Worm (Caenorhabditis elegans) whole organism, young adult: ENCODE results near the gene F07H5.7.
A peak's percentile ranks its signal among the peaks of the same experiment; 100 is the strongest.

Source experiments
- B0035.1 ChIP-seq: sonication (generic microtip); optimal IDR thresholded peaks from 2 replicates; lab custom pipeline; 2016; ENCODE audit warnings: missing genetic modification characterization, mild to moderate bottlenecking, missing compliant biosample characterization, missing genotype, missing genetic modification reagents
- D2030.7 ChIP-seq: fragments of 200-800 bp; sonication (Bioruptor generic); IDR thresholded peaks from 2 replicates; pipeline ENCODE4 v1.3.6; 2022; ENCODE audit warnings: missing genetic modification reagents, missing genetic modification characterization, missing compliant biosample characterization
- F33H1.4 ChIP-seq: fragments of 200-800 bp; sonication (Bioruptor generic); IDR thresholded peaks from 2 replicates; pipeline ENCODE4 v1.3.6; 2022; ENCODE audit warnings: missing genetic modification reagents, missing genetic modification characterization, missing compliant biosample characterization
- F39B2.1 ChIP-seq: fragments of 200-800 bp; sonication (Bioruptor generic); IDR thresholded peaks from 2 replicates; pipeline ENCODE4 v1.3.6; 2022; ENCODE audit warnings: missing genetic modification reagents, missing genetic modification characterization, missing compliant biosample characterization
- F57A8.1 ChIP-seq: fragments of 200-800 bp; sonication (Bioruptor generic); optimal IDR thresholded peaks from 2 replicates; lab custom pipeline; 2018; ENCODE audit warnings: mild to moderate bottlenecking, missing genetic modification characterization, moderate library complexity, missing compliant biosample characterization
- F57C9.4 ChIP-seq: sonication (generic microtip); optimal IDR thresholded peaks from 2 replicates; lab custom pipeline; 2017; ENCODE audit warnings: mild to moderate bottlenecking, missing genetic modification characterization, missing compliant biosample characterization
- K11D2.4 ChIP-seq: fragments of 200-800 bp; sonication (Bioruptor generic); IDR thresholded peaks from 2 replicates; pipeline ENCODE4 v1.3.6; 2022; ENCODE audit warnings: missing genetic modification reagents, missing genetic modification characterization, missing compliant biosample characterization
- K12H6.12 ChIP-seq: fragments of 200-800 bp; sonication (Bioruptor generic); optimal IDR thresholded peaks from 2 replicates; lab custom pipeline; 2018; ENCODE audit warnings: mild to moderate bottlenecking, missing genetic modification characterization, missing compliant biosample characterization
- Y79H2A.3 ChIP-seq: fragments of 200-800 bp; sonication (Bioruptor generic); conservative IDR thresholded peaks from 2 replicates; pipeline ENCODE4 v1.3.6; 2022; ENCODE audit warnings: missing genetic modification reagents, missing genetic modification characterization, missing compliant biosample characterization
- Y95B8A.8 ChIP-seq: fragments of 200-800 bp; sonication (Bioruptor generic); IDR thresholded peaks from 2 replicates; pipeline ENCODE4 v1.3.6; 2022; ENCODE audit warnings: missing genetic modification reagents, missing genetic modification characterization, missing compliant biosample characterization
- ZK185.1 ChIP-seq: sonication (generic microtip); optimal IDR thresholded peaks from 2 replicates; lab custom pipeline; 2016; ENCODE audit warnings: mild to moderate bottlenecking, missing genetic modification characterization, missing compliant biosample characterization; ENCODE audit not compliant: poor library complexity, severe bottlenecking
- akir-1 ChIP-seq: fragments of 200-800 bp; sonication (Bioruptor generic); optimal IDR thresholded peaks from 2 replicates; lab custom pipeline; 2018; ENCODE audit warnings: mild to moderate bottlenecking, missing genetic modification characterization, moderate library complexity, missing compliant biosample characterization
- aptf-2 ChIP-seq: fragments of 200-800 bp; sonication (Bioruptor generic); conservative IDR thresholded peaks from 2 replicates; pipeline ENCODE4 v1.3.6; 2022; ENCODE audit warnings: missing genetic modification reagents, missing genetic modification characterization, missing compliant biosample characterization
- athp-1 ChIP-seq: sonication (generic microtip); optimal IDR thresholded peaks from 2 replicates; lab custom pipeline; 2017; ENCODE audit warnings: mild to moderate bottlenecking, missing genetic modification characterization, missing compliant biosample characterization
- attf-3 ChIP-seq: fragments of 200-800 bp; sonication (Bioruptor generic); conservative IDR thresholded peaks from 2 replicates; pipeline ENCODE4 v1.3.6; 2022; ENCODE audit warnings: missing genetic modification reagents, missing genetic modification characterization, missing compliant biosample characterization
- bed-1 ChIP-seq: fragments of 200-800 bp; sonication (Bioruptor generic); IDR thresholded peaks from 2 replicates; pipeline ENCODE4 v1.3.6; 2022; ENCODE audit warnings: missing genetic modification reagents, missing genetic modification characterization, missing compliant biosample characterization
- bed-2 ChIP-seq: fragments of 200-800 bp; sonication (Bioruptor generic); IDR thresholded peaks from 2 replicates; pipeline ENCODE4 v1.3.6; 2022; ENCODE audit warnings: missing genetic modification reagents, missing genetic modification characterization, missing compliant biosample characterization
- cebp-1 ChIP-seq, 2 experiments: fragments of 200-800 bp in 1 of 2; sonication (Bioruptor generic) in 1 of 2; sonication (generic microtip) in 1 of 2; IDR thresholded peaks in 1 of 2; optimal IDR thresholded peaks in 1 of 2; 2 replicates each; pipeline versions ENCODE4 v1.3.6 to Lab custom; 2017 to 2022; ENCODE audit warnings: missing compliant biosample characterization in 2 of 2, missing genetic modification characterization in 2 of 2, mild to moderate bottlenecking in 1 of 2, missing genetic modification reagents in 1 of 2, moderate library complexity in 1 of 2
- cebp-2 ChIP-seq: fragments of 200-800 bp; sonication (Bioruptor generic); IDR thresholded peaks from 2 replicates; pipeline ENCODE4 v1.3.6; 2022; ENCODE audit warnings: missing genetic modification characterization, missing compliant biosample characterization
- ceh-100 ChIP-seq: fragments of 200-800 bp; sonication (Bioruptor generic); IDR thresholded peaks from 2 replicates; pipeline ENCODE4 v1.3.6; 2022; ENCODE audit warnings: missing genetic modification reagents, missing genetic modification characterization, missing compliant biosample characterization
- ceh-91 ChIP-seq: fragments of 200-800 bp; sonication (Bioruptor generic); IDR thresholded peaks from 2 replicates; pipeline ENCODE4 v1.3.6; 2022; ENCODE audit warnings: missing genetic modification reagents, missing genetic modification characterization, missing compliant biosample characterization
- chd-7 ChIP-seq: sonication (generic microtip); optimal IDR thresholded peaks from 2 replicates; lab custom pipeline; 2016; ENCODE audit warnings: mild to moderate bottlenecking, missing genetic modification characterization, moderate library complexity, missing compliant biosample characterization
- efl-1 ChIP-seq: fragments of 150-350 bp; optimal IDR thresholded peaks from 2 replicates; lab custom pipeline; 2014; ENCODE audit warnings: missing biosample characterization, missing genetic modification reagents, missing genetic modification characterization
- egrh-3 ChIP-seq: fragments of 200-800 bp; sonication (Bioruptor generic); IDR thresholded peaks from 2 replicates; pipeline ENCODE4 v1.3.6; 2022; ENCODE audit warnings: missing genetic modification reagents, missing genetic modification characterization, missing compliant biosample characterization
- fkh-3 ChIP-seq: sonication (generic microtip); optimal IDR thresholded peaks from 2 replicates; lab custom pipeline; 2016; ENCODE audit warnings: mild to moderate bottlenecking, missing genetic modification characterization, missing compliant biosample characterization
- hlh-26 ChIP-seq: fragments of 200-800 bp; sonication (Bioruptor generic); conservative IDR thresholded peaks from 2 replicates; pipeline ENCODE4 v1.3.6; 2022; ENCODE audit warnings: missing genetic modification reagents, missing genetic modification characterization, missing compliant biosample characterization
- hmg-1.2 ChIP-seq: fragments of 200-800 bp; sonication (Bioruptor generic); IDR thresholded peaks from 2 replicates; pipeline ENCODE4 v1.3.6; 2022; ENCODE audit warnings: missing genetic modification reagents, missing genetic modification characterization, missing compliant biosample characterization
- hrde-1 ChIP-seq: sonication (generic microtip); optimal IDR thresholded peaks from 2 replicates; lab custom pipeline; 2016; ENCODE audit warnings: missing genetic modification characterization, mild to moderate bottlenecking, missing compliant biosample characterization, moderate library complexity, missing genotype, missing genetic modification reagents, borderline replicate concordance
- lag-1 ChIP-seq: fragments of 200-800 bp; sonication (Bioruptor generic); IDR thresholded peaks from 2 replicates; pipeline ENCODE4 v1.3.6; 2022; ENCODE audit warnings: missing genetic modification reagents, missing genetic modification characterization, missing compliant biosample characterization
- lin-26 ChIP-seq: fragments of 200-800 bp; sonication (Bioruptor generic); IDR thresholded peaks from 2 replicates; pipeline ENCODE4 v1.3.6; 2022; ENCODE audit warnings: missing genetic modification reagents, missing genetic modification characterization, missing compliant biosample characterization
- lin-35 ChIP-seq, 3 experiments: fragments of 150-350 bp in 2 of 3; sonication (generic microtip) in 1 of 3; optimal IDR thresholded peaks; 2 replicates each; lab custom pipeline; 2014 to 2018; ENCODE audit warnings: missing biosample characterization in 3 of 3, missing genetic modification characterization in 3 of 3, missing genetic modification reagents in 3 of 3
- madf-10 ChIP-seq: sonication (generic microtip); optimal IDR thresholded peaks from 2 replicates; lab custom pipeline; 2016; ENCODE audit warnings: mild to moderate bottlenecking, missing genetic modification characterization, missing compliant biosample characterization
- mcd-1 ChIP-seq: fragments of 200-800 bp; sonication (Bioruptor generic); IDR thresholded peaks from 2 replicates; pipeline ENCODE4 v1.3.6; 2022; ENCODE audit warnings: missing genetic modification reagents, missing genetic modification characterization, missing compliant biosample characterization
- nfya-2 ChIP-seq: fragments of 200-800 bp; sonication (Bioruptor generic); IDR thresholded peaks from 2 replicates; pipeline ENCODE4 v1.3.6; 2022; ENCODE audit warnings: missing genetic modification reagents, missing genetic modification characterization, missing compliant biosample characterization
- nfyb-1 ChIP-seq: fragments of 200-800 bp; sonication (Bioruptor generic); IDR thresholded peaks from 2 replicates; pipeline ENCODE4 v1.3.6; 2022; ENCODE audit warnings: missing genetic modification reagents, missing genetic modification characterization, missing compliant biosample characterization
- nhr-27 ChIP-seq: fragments of 200-800 bp; sonication (Bioruptor generic); optimal IDR thresholded peaks from 2 replicates; lab custom pipeline; 2018; ENCODE audit warnings: mild to moderate bottlenecking, missing genetic modification characterization, moderate library complexity, missing compliant biosample characterization
- pbrm-1 ChIP-seq: fragments of 200-800 bp; sonication (Bioruptor generic); IDR thresholded peaks from 2 replicates; pipeline ENCODE4 v1.3.6; 2022; ENCODE audit warnings: missing genetic modification reagents, missing genetic modification characterization, missing compliant biosample characterization
- pha-4 ChIP-seq: fragments of 150-350 bp; sonication (generic microtip); optimal IDR thresholded peaks from 2 replicates; lab custom pipeline; 2014; ENCODE audit warnings: missing biosample characterization, missing genetic modification reagents, missing genetic modification characterization
- rec-8 ChIP-seq, 2 experiments: sonication (generic microtip); optimal IDR thresholded peaks; 2 replicates each; lab custom pipeline; 2016; ENCODE audit warnings: mild to moderate bottlenecking in 2 of 2, missing genetic modification characterization in 2 of 2, missing genetic modification reagents in 2 of 2, missing genotype in 2 of 2, missing biosample characterization in 1 of 2, missing compliant biosample characterization in 1 of 2, moderate library complexity in 1 of 2
- somi-1 ChIP-seq: fragments of 200-800 bp; sonication (Bioruptor generic); optimal IDR thresholded peaks from 2 replicates; lab custom pipeline; 2018; ENCODE audit warnings: mild to moderate bottlenecking, missing genetic modification characterization, missing compliant biosample characterization
- tbx-9 ChIP-seq: sonication (generic microtip); optimal IDR thresholded peaks from 2 replicates; lab custom pipeline; 2016; ENCODE audit warnings: borderline replicate concordance, missing genetic modification characterization, inconsistent platforms, missing compliant biosample characterization
- unc-130 ChIP-seq: sonication (generic microtip); optimal IDR thresholded peaks from 2 replicates; lab custom pipeline; 2016; ENCODE audit warnings: missing genetic modification reagents, missing genetic modification characterization, missing compliant biosample characterization
- zim-3 ChIP-seq: sonication (generic microtip); optimal IDR thresholded peaks from 2 replicates; lab custom pipeline; 2017; ENCODE audit warnings: mild to moderate bottlenecking, missing genetic modification characterization, moderate library complexity, missing compliant biosample characterization
- ztf-22 ChIP-seq: fragments of 200-800 bp; sonication (Bioruptor generic); optimal IDR thresholded peaks from 2 replicates; lab custom pipeline; 2018; ENCODE audit warnings: mild to moderate bottlenecking, missing genetic modification characterization, moderate library complexity, missing compliant biosample characterization
- ztf-28 ChIP-seq: fragments of 200-800 bp; sonication (Bioruptor generic); IDR thresholded peaks from 2 replicates; pipeline ENCODE4 v1.3.6; 2022; ENCODE audit warnings: missing genetic modification reagents, missing genetic modification characterization, missing compliant biosample characterization
- ztf-6 ChIP-seq: fragments of 200-800 bp; sonication (Bioruptor generic); IDR thresholded peaks from 2 replicates; pipeline ENCODE4 v1.3.6; 2022; ENCODE audit warnings: missing genetic modification reagents, missing genetic modification characterization, missing compliant biosample characterization

Gene F07H5.7

DNA sequence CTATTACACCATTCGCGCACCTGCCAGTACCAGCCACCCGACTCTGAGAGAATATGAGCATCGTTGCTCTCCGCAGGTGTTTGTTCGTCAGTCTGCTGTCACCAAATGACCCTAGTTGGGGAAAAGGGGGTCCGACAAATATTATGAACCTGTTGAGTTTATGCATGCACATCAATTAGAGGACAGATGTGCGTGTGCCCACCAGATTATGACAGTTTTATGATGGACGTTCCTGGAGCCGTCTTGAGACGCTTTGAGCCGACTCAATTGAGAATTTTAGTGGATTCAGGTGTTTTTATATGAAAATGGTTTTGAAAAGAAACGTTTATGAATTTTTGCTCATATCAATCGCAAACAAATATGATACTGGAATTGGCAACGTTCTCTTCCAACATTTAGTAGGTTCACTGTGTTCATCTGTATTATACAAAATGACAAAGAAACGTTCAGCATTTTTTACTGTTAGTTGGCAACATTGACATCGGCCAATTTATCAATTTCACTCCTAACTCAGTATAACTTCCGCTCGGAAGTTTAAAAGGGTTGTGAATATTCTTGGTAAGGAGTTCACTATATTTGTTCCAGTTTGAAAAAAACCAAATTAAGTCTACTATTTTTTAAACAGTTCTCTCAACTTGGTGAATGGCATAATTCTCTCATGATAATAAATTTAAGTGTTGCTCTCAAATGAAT lies 46.6 kb downstream of the F07H5.7 start (continued):
- TF ChIP-seq F39B2.1 (no peak), ztf-22 (GFP tag; lab: Kevin White, UChicago) (peak; percentile 62), Y79H2A.3 (GFP tag; lab: Robert Waterston, UW) (no peak; the same call in 1 of the 2 replicates), K12H6.12 (peak; percentile 75), pbrm-1 (GFP tag; lab: Robert Waterston, UW) (peak; percentile 66; the same call in 1 of the 2 replicates), lin-35 (GFP tag; optimal IDR thresholded peaks at IDR 0.05; lab: Kevin White, UChicago) (peak in 1 of 3 experiments; percentile 55), bed-1 (no peak), aptf-2 (peak; percentile 59; the same call in 1 of the 2 replicates), pha-4 (tag; lab: Kevin White, UChicago) (no peak), unc-130 (GFP tag; lab: Kevin White, UChicago) (no peak), hlh-26 (GFP tag; lab: Robert Waterston, UW) (0 out of 2 replicates have a peak, but pooled peaks have one; percentile 18), ztf-28 (GFP tag; lab: Robert Waterston, UW) (no peak), bed-2 (GFP tag; lab: Robert Waterston, UW) (no peak), somi-1 (GFP tag; lab: Kevin White, UChicago) (peak; percentile 82), mcd-1 (GFP tag; lab: Robert Waterston, UW) (peak; percentile 35; the same call in 1 of the 2 replicates), chd-7 (tag; lab: Kevin White, UChicago) (peak; percentile 86), K11D2.4 (GFP tag; lab: Robert Waterston, UW) (peak; percentile 78), tbx-9 (no peak), ztf-6 (GFP tag; lab: Robert Waterston, UW) (no peak), F57C9.4 (tag; lab: Kevin White, UChicago) (no peak), hmg-1.2 (GFP tag; lab: Robert Waterston, UW) (peak; percentile 4; the same call in 1 of the 2 replicates), nfyb-1 (GFP tag; lab: Robert Waterston, UW) (peak; percentile 78), zim-3 (no peak), ceh-100 (GFP tag; lab: Robert Waterston, UW) (peak; percentile 20; the same call in 1 of the 2 replicates), cebp-2 (0 out of 2 replicates have a peak, but pooled peaks have one; percentile 23), B0035.1 (tag; lab: Kevin White, UChicago) (peak; percentile 62), athp-1 (tag; lab: Kevin White, UChicago) (no peak), rec-8 (tag; optimal IDR thresholded peaks at IDR 0.05; lab: Kevin White, UChicago) (no peak), hrde-1 (no peak), ZK185.1 (tag; lab: Kevin White, UChicago) (peak; percentile 4), ceh-91 (GFP tag; lab: Robert Waterston, UW) (no peak), lag-1 (GFP tag; lab: Robert Waterston, UW) (no peak), F33H1.4 (GFP tag; lab: Robert Waterston, UW) (no peak), fkh-3 (tag; lab: Kevin White, UChicago) (no peak), lin-26 (GFP tag; lab: Robert Waterston, UW) (peak; percentile 88), nhr-27 (tag; lab: Kevin White, UChicago) (peak; percentile 54), nfya-2 (GFP tag; lab: Robert Waterston, UW) (no peak), akir-1 (peak; percentile 19), madf-10 (tag; lab: Kevin White, UChicago) (peak; percentile 60), Y95B8A.8 (GFP tag; lab: Robert Waterston, UW) (peak; percentile 82; the same call in 1 of the 2 replicates), efl-1 (GFP tag; lab: Kevin White, UChicago) (peak; percentile 8), D2030.7 (GFP tag; lab: Robert Waterston, UW) (no peak), attf-3 (GFP tag; lab: Robert Waterston, UW) (no peak), cebp-1 (GFP tag; IDR thresholded peaks at IDR 0.05; lab: Robert Waterston, UW) (peak; percentile 51; the same call in 1 of the 2 replicates), cebp-1 (tag; optimal IDR thresholded peaks at IDR 0.05; lab: Kevin White, UChicago) (peak; percentile 86), F57A8.1 (GFP tag; lab: Kevin White, UChicago) (no peak), egrh-3 (no peak)
